Worm (Caenorhabditis elegans): ENCODE measurements around the gene C03F11.4.

- TF ChIP-seq zag-1 (tag; optimal IDR thresholded peaks at IDR 0.05): no peak
- TF ChIP-seq pha-4 (tag; optimal IDR thresholded peaks at IDR 0.05): peak; percentile 34
- no peak for TF ChIP-seq aly-2 (tag; optimal IDR thresholded peaks at IDR 0.05)
- no peak for TF ChIP-seq nhr-12 (tag; optimal IDR thresholded peaks at IDR 0.05)
- TF ChIP-seq elt-2 (tag; optimal IDR thresholded peaks at IDR 0.05): no peak
- TF ChIP-seq ama-1 (optimal IDR thresholded peaks at IDR 0.05): no peak
- no peak for TF ChIP-seq tbx-2 (tag; optimal IDR thresholded peaks at IDR 0.05)
- TF ChIP-seq jun-1 (tag; optimal IDR thresholded peaks at IDR 0.05): no peak
- TF ChIP-seq ztf-4 (tag; optimal IDR thresholded peaks at IDR 0.05): no peak
- TF ChIP-seq ztf-11 (tag; optimal IDR thresholded peaks at IDR 0.05): no peak
- TF ChIP-seq elt-3 (tag; optimal IDR thresholded peaks at IDR 0.05): no peak
- no peak for TF ChIP-seq skn-1 (tag; optimal IDR thresholded peaks at IDR 0.05)
These were observed 42.0 kb downstream of the C03F11.4 start, which contains the start of gene chtl-1 for ce11 chrX:5364222-5364621.

Measured in whole organism, L3 larva.